Worm (Caenorhabditis elegans) whole organism, mixed stage, embryonic: Measurements from ENCODE around the gene F46B6.9.

Source experiments
- M03D4.4 ChIP-seq: sonication (generic microtip); optimal IDR thresholded peaks from 2 replicates; lab custom pipeline; 2017; ENCODE audit warnings: mild to moderate bottlenecking, missing genetic modification characterization, missing compliant biosample characterization
- bed-3 ChIP-seq: fragments of 200-800 bp; sonication (Bioruptor generic); optimal IDR thresholded peaks from 3 replicates; lab custom pipeline; 2018; ENCODE audit warnings: mild to moderate bottlenecking, missing genetic modification characterization, moderate library complexity, missing compliant biosample characterization
- ceh-39 ChIP-seq: fragments of 150-350 bp; optimal IDR thresholded peaks from 2 replicates; lab custom pipeline; 2014; ENCODE audit warnings: missing biosample characterization, missing genetic modification characterization
- ceh-43 ChIP-seq: fragments of 200-800 bp; sonication (Bioruptor generic); optimal IDR thresholded peaks from 2 replicates; lab custom pipeline; 2018; ENCODE audit warnings: mild to moderate bottlenecking, missing genetic modification characterization, moderate library complexity, missing compliant biosample characterization
- ceh-83 ChIP-seq: fragments of 200-800 bp; sonication (Bioruptor generic); optimal IDR thresholded peaks from 2 replicates; lab custom pipeline; 2018; ENCODE audit warnings: mild to moderate bottlenecking, missing genetic modification characterization, missing compliant biosample characterization
- ces-1 ChIP-seq: fragments of 150-350 bp; optimal IDR thresholded peaks from 2 replicates; lab custom pipeline; 2014; ENCODE audit warnings: missing biosample characterization, missing genetic modification reagents, missing genetic modification characterization
- cnd-1 ChIP-seq: fragments of 200-800 bp; sonication (Bioruptor generic); optimal IDR thresholded peaks from 2 replicates; lab custom pipeline; 2018; ENCODE audit warnings: mild to moderate bottlenecking, missing genetic modification characterization, missing compliant biosample characterization
- drap-1 ChIP-seq: fragments of 200-800 bp; sonication (Bioruptor generic); optimal IDR thresholded peaks from 3 replicates; lab custom pipeline; 2018; ENCODE audit warnings: mild to moderate bottlenecking, missing genetic modification characterization, missing compliant biosample characterization
- elt-1 ChIP-seq: sonication (generic microtip); optimal IDR thresholded peaks from 2 replicates; lab custom pipeline; 2017; ENCODE audit warnings: missing genetic modification characterization, mild to moderate bottlenecking, missing compliant biosample characterization, antibody characterized with exemption, moderate library complexity, borderline replicate concordance; ENCODE audit not compliant: insufficient read depth
- elt-3 ChIP-seq: fragments of 150-350 bp; optimal IDR thresholded peaks from 2 replicates; lab custom pipeline; 2014; ENCODE audit warnings: missing biosample characterization, missing genetic modification characterization
- flh-1 ChIP-seq: fragments of 200-800 bp; sonication (Bioruptor generic); optimal IDR thresholded peaks from 2 replicates; lab custom pipeline; 2018; ENCODE audit warnings: mild to moderate bottlenecking, missing genetic modification characterization, moderate library complexity, missing compliant biosample characterization
- ham-2 ChIP-seq: fragments of 200-800 bp; sonication (Bioruptor generic); optimal IDR thresholded peaks from 2 replicates; lab custom pipeline; 2018; ENCODE audit warnings: mild to moderate bottlenecking, missing genetic modification characterization, missing compliant biosample characterization
- hlh-1 ChIP-seq: fragments of 150-350 bp; optimal IDR thresholded peaks from 2 replicates; lab custom pipeline; 2014; ENCODE audit warnings: missing biosample characterization, missing genetic modification reagents, missing genetic modification characterization
- lin-13 ChIP-seq: fragments of 150-350 bp; optimal IDR thresholded peaks from 2 replicates; lab custom pipeline; 2014; ENCODE audit warnings: missing biosample characterization, missing genetic modification characterization
- lsy-2 ChIP-seq: fragments of 150-350 bp; optimal IDR thresholded peaks from 2 replicates; lab custom pipeline; 2014; ENCODE audit warnings: missing biosample characterization, missing genetic modification characterization
- mab-5 ChIP-seq: fragments of 150-350 bp; optimal IDR thresholded peaks from 2 replicates; lab custom pipeline; 2014; ENCODE audit warnings: missing biosample characterization, missing genetic modification characterization
- mep-1 ChIP-seq: fragments of 150-350 bp; optimal IDR thresholded peaks from 2 replicates; lab custom pipeline; 2017; ENCODE audit warnings: missing biosample characterization, missing genetic modification reagents, missing genetic modification characterization, inconsistent platforms
- mls-2 ChIP-seq: sonication (generic microtip); optimal IDR thresholded peaks from 2 replicates; lab custom pipeline; 2016; ENCODE audit warnings: mild to moderate bottlenecking, missing genetic modification characterization, moderate library complexity, missing compliant biosample characterization
- nhr-12 ChIP-seq: fragments of 150-350 bp; optimal IDR thresholded peaks from 2 replicates; lab custom pipeline; 2014; ENCODE audit warnings: missing biosample characterization, missing genetic modification characterization
- nhr-2 ChIP-seq: fragments of 150-350 bp; optimal IDR thresholded peaks from 2 replicates; lab custom pipeline; 2014; ENCODE audit warnings: missing biosample characterization, missing genetic modification characterization
- nhr-237 ChIP-seq: fragments of 150-350 bp; optimal IDR thresholded peaks from 2 replicates; lab custom pipeline; 2014; ENCODE audit warnings: missing biosample characterization, missing genetic modification characterization
- nhr-28 ChIP-seq: fragments of 150-350 bp; optimal IDR thresholded peaks from 2 replicates; lab custom pipeline; 2014; ENCODE audit warnings: missing biosample characterization, missing genetic modification characterization
- nhr-76 ChIP-seq: sonication (generic microtip); optimal IDR thresholded peaks from 2 replicates; lab custom pipeline; 2017; ENCODE audit warnings: missing biosample characterization, missing genetic modification characterization
- pha-4 ChIP-seq: fragments of 150-350 bp; optimal IDR thresholded peaks from 2 replicates; lab custom pipeline; 2018; ENCODE audit warnings: missing biosample characterization, missing genetic modification reagents, missing genetic modification characterization
- sem-2 ChIP-seq: fragments of 200-800 bp; sonication (Bioruptor generic); optimal IDR thresholded peaks from 2 replicates; lab custom pipeline; 2018; ENCODE audit warnings: mild to moderate bottlenecking, missing genetic modification characterization, missing compliant biosample characterization
- snpc-4 ChIP-seq: fragments of 150-350 bp; optimal IDR thresholded peaks from 2 replicates; lab custom pipeline; 2014; ENCODE audit warnings: missing biosample characterization, missing genetic modification characterization
- sptf-1 ChIP-seq: sonication (generic microtip); optimal IDR thresholded peaks from 2 replicates; lab custom pipeline; 2017; ENCODE audit warnings: mild to moderate bottlenecking, missing genetic modification characterization, moderate library complexity, missing compliant biosample characterization
- tbx-8 ChIP-seq: fragments of 200-800 bp; sonication (Bioruptor generic); optimal IDR thresholded peaks from 2 replicates; lab custom pipeline; 2018; ENCODE audit warnings: mild to moderate bottlenecking, missing genetic modification characterization, moderate library complexity, missing compliant biosample characterization
- unc-120 ChIP-seq: sonication (generic microtip); optimal IDR thresholded peaks from 2 replicates; lab custom pipeline; 2017; ENCODE audit warnings: missing genetic modification characterization, missing compliant biosample characterization; ENCODE audit not compliant: poor library complexity, severe bottlenecking
- unc-39 ChIP-seq: fragments of 150-350 bp; optimal IDR thresholded peaks from 2 replicates; lab custom pipeline; 2014; ENCODE audit warnings: missing biosample characterization, missing genetic modification characterization
- unc-62 ChIP-seq: fragments of 150-350 bp; optimal IDR thresholded peaks from 2 replicates; lab custom pipeline; 2014; ENCODE audit warnings: missing biosample characterization, missing genetic modification reagents, missing genetic modification characterization
- zip-8 ChIP-seq: fragments of 150-350 bp; optimal IDR thresholded peaks from 2 replicates; lab custom pipeline; 2014; ENCODE audit warnings: missing biosample characterization, missing genetic modification characterization
- ztf-11 ChIP-seq: fragments of 150-350 bp; optimal IDR thresholded peaks from 2 replicates; lab custom pipeline; 2014; ENCODE audit warnings: missing biosample characterization, missing genetic modification characterization

Gene F46B6.9

ce11 chrV:9796562-9796961 is at the start of gene F46B6.9:
Gene F46B6.9 (plus strand): TSS chrV:9796862.
- TF ChIP-seq nhr-76 = no peak
- TF ChIP-seq mep-1 = no peak
- TF ChIP-seq zip-8 = no peak
- no peak for TF ChIP-seq M03D4.4 (tag; lab: Kevin White, UChicago)
- TF ChIP-seq hlh-1 (tag; lab: Kevin White, UChicago) = no peak
- TF ChIP-seq elt-1 = no peak
- no peak for TF ChIP-seq ztf-11 (tag; lab: Kevin White, UChicago)
- no peak for TF ChIP-seq lsy-2 (tag; lab: Kevin White, UChicago)
- TF ChIP-seq unc-62 (GFP tag; lab: Kevin White, UChicago) = no peak
- no peak for TF ChIP-seq nhr-12 (tag; lab: Kevin White, UChicago)
- TF ChIP-seq ceh-43 (GFP tag; lab: Kevin White, UChicago) = no peak
- TF ChIP-seq unc-39 (tag; lab: Kevin White, UChicago) = no peak

ce11 chrV:9750308-9750707 is 46.4 kb upstream of the F46B6.9 start, which contains the start of gene F58E6.4:
Gene F58E6.4 (minus strand): TSS chrV:9750408.
- TF ChIP-seq ceh-83 (GFP tag; lab: Kevin White, UChicago) (no peak), unc-62 (GFP tag; lab: Kevin White, UChicago) (no peak), lin-13 (tag; lab: Kevin White, UChicago) (no peak), ces-1 (GFP tag; lab: Kevin White, UChicago) (no peak), pha-4 (tag; lab: Kevin White, UChicago) (no peak), nhr-28 (tag; lab: Kevin White, UChicago) (no peak), unc-120 (tag; lab: Kevin White, UChicago) (no peak), zip-8 (no peak), ceh-39 (tag; lab: Kevin White, UChicago) (no peak), nhr-76 (no peak), ham-2 (GFP tag; lab: Kevin White, UChicago) (no peak), elt-1 (no peak), hlh-1 (tag; lab: Kevin White, UChicago) (no peak), lsy-2 (tag; lab: Kevin White, UChicago) (no peak)

- TF ChIP-seq ceh-39 (tag; lab: Kevin White, UChicago) (no peak), nhr-2 (tag; lab: Kevin White, UChicago) (no peak), nhr-28 (tag; lab: Kevin White, UChicago) (no peak), elt-3 (tag; lab: Kevin White, UChicago) (no peak), lsy-2 (tag; lab: Kevin White, UChicago) (no peak), mab-5 (tag; lab: Kevin White, UChicago) (no peak), nhr-12 (tag; lab: Kevin White, UChicago) (no peak), tbx-8 (GFP tag; lab: Kevin White, UChicago) (no peak), bed-3 (GFP tag; lab: Kevin White, UChicago) (no peak), nhr-237 (no peak), elt-1 (no peak), unc-62 (GFP tag; lab: Kevin White, UChicago) (no peak), mls-2 (tag; lab: Kevin White, UChicago) (no peak), snpc-4 (tag; lab: Kevin White, UChicago) (no peak), ceh-43 (GFP tag; lab: Kevin White, UChicago) (no peak), flh-1 (GFP tag; lab: Kevin White, UChicago) (no peak), sptf-1 (tag; lab: Kevin White, UChicago) (no peak), sem-2 (no peak), drap-1 (GFP tag; lab: Kevin White, UChicago) (no peak)
These were observed 43.7 kb upstream of the F46B6.9 start, which contains the start of gene F58E6.6 for ce11 chrV:9752918-9753317. Gene F58E6.6 (minus strand): TSS chrV:9753018.

- TF ChIP-seq ces-1 (GFP tag; lab: Kevin White, UChicago) (no peak), ztf-11 (tag; lab: Kevin White, UChicago) (no peak), unc-62 (GFP tag; lab: Kevin White, UChicago) (no peak), mep-1 (no peak)
- TF ChIP-seq, all 35 proteins: peak for 0
These were observed 43.1 kb upstream of the F46B6.9 start for ce11 chrV:9753554-9753953.

- TF ChIP-seq drap-1 (GFP tag; lab: Kevin White, UChicago) (no peak), tbx-8 (GFP tag; lab: Kevin White, UChicago) (no peak), M03D4.4 (tag; lab: Kevin White, UChicago) (no peak), unc-39 (tag; lab: Kevin White, UChicago) (no peak), nhr-237 (no peak), zip-8 (no peak), lsy-2 (tag; lab: Kevin White, UChicago) (no peak), elt-1 (no peak), snpc-4 (tag; lab: Kevin White, UChicago) (no peak), nhr-28 (tag; lab: Kevin White, UChicago) (no peak), nhr-2 (tag; lab: Kevin White, UChicago) (no peak), nhr-76 (no peak), bed-3 (GFP tag; lab: Kevin White, UChicago) (no peak), pha-4 (tag; lab: Kevin White, UChicago) (no peak), ceh-39 (tag; lab: Kevin White, UChicago) (no peak), mep-1 (no peak), cnd-1 (tag; lab: Kevin White, UChicago) (no peak), sptf-1 (tag; lab: Kevin White, UChicago) (no peak), mab-5 (tag; lab: Kevin White, UChicago) (no peak)
These were observed 42.2 kb upstream of the F46B6.9 start, which contains the start of gene F58E6.5 for ce11 chrV:9754459-9754858. Gene F58E6.5 (minus strand): TSS chrV:9754559.
